Worm (Caenorhabditis elegans): ENCODE data around the gene F22B8.7.

F22B8.7 gene

DNA sequence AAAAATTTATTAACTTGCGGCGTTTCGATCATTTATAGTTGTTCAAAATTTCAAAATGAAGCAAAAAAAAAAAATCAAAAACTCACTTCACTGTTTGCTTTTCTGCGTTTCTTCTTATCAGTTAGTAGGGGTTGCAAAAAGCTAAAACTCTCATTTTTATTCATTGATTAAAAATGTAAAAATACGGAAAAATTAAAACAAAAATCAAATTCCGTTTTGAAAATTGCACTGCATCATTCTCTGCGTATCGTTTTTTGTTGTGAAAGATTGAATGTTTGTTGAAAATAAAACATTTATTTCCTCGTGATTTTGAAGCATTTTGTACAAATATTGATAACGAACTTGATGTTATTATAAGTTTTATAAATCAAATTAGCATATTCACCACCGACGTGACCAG, 34.7 kb downstream of the F22B8.7 start:
- TF ChIP-seq ama-1 (optimal IDR thresholded peaks at IDR 0.05), result no peak
- TF ChIP-seq ceh-13 (GFP tag; optimal IDR thresholded peaks at IDR 0.05), result no peak
- TF ChIP-seq hmg-4 (GFP tag; optimal IDR thresholded peaks at IDR 0.05), result no peak
- TF ChIP-seq pes-1 (GFP tag; IDR thresholded peaks at IDR 0.05), result no peak
- no peak for TF ChIP-seq tbx-37 (GFP tag; conservative IDR thresholded peaks at IDR 0.05)
- no peak for TF ChIP-seq ceh-36 (tag; optimal IDR thresholded peaks at IDR 0.05)
- TF ChIP-seq F13C5.2 (tag; optimal IDR thresholded peaks at IDR 0.05), result no peak

DNA sequence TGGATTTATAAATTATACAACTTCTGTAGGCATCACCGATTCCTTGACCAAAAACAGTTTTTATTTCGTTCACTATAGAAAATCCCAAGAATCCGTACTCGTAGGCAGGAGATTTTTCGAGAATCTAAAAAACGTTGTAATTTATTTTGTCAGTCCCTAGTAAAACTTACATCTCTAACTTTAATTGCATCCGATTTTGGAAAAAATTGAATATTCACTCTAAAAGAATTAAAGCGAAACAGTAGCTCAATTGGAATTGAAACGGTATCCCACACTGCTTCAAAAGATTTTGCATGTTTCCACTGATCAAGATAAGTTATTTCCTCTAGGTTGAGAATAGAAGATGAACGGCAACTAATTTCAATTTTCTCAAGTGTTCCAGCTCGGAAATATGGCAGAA, 36.9 kb downstream of the F22B8.7 start, which contains the start of gene fbxa-142:
fbxa-142 (minus strand) TSS at position 101 of the 400 bp plus-strand sequence.
- TF ChIP-seq tbx-37 (GFP tag; conservative IDR thresholded peaks at IDR 0.05) (no peak), ama-1 (optimal IDR thresholded peaks at IDR 0.05) (no peak), aly-1 (tag; optimal IDR thresholded peaks at IDR 0.05) (no peak), sea-1 (GFP tag; conservative IDR thresholded peaks at IDR 0.05) (no peak), hmbx-1 (tag; optimal IDR thresholded peaks at IDR 0.05) (no peak), F13C5.2 (tag; optimal IDR thresholded peaks at IDR 0.05) (no peak), scrt-1 (GFP tag; IDR thresholded peaks at IDR 0.05) (no peak), hmg-4 (GFP tag; optimal IDR thresholded peaks at IDR 0.05) (no peak), ceh-13 (GFP tag; optimal IDR thresholded peaks at IDR 0.05) (no peak), hnd-1 (tag; optimal IDR thresholded peaks at IDR 0.05) (no peak), tra-4 (tag; optimal IDR thresholded peaks at IDR 0.05) (no peak), ets-7 (tag; optimal IDR thresholded peaks at IDR 0.05) (no peak)

DNA sequence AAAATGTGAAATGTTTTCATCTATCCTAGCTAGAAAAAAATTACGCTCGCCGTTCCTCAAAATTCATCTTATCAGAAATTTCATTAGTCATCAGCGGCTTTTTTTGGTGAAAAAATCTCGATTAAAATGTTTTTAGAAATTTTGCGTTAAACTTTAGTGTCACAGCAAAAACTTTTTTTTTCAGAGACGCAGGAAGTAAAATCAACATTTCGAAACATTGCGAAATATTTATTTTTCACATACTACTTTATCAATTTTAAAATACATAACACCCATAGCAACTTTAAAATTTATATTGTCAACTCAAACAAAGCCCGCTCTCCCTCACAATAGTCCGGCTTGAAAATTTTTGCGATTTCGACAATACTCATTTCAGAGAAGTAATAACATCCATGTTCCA, 37.8 kb downstream of the F22B8.7 start:
- TF ChIP-seq tra-4 (tag; optimal IDR thresholded peaks at IDR 0.05) (no peak), sea-1 (GFP tag; conservative IDR thresholded peaks at IDR 0.05) (no peak), tbx-11 (GFP tag; IDR thresholded peaks at IDR 0.05) (no peak), ceh-13 (GFP tag; optimal IDR thresholded peaks at IDR 0.05) (no peak), scrt-1 (GFP tag; IDR thresholded peaks at IDR 0.05) (no peak), ceh-36 (tag; optimal IDR thresholded peaks at IDR 0.05) (no peak)

DNA sequence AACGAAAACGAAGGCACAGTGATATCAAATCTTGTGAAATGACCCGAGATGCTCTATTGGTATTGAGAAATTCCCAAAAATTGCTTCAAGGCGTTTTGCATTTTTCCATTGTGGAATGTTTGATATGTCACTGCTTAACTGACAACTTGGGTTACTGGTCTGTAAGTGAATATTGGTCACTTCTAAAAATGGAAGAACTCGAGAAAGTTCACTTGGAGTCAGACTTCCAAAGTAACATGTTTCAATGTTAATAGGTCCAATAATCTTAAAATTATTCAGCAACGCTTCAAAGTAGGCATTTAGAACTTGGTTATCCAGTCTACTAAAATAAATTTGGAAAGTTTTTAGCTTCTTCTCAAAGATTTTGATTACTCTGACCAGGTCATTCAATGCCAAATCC, 38.3 kb downstream of the F22B8.7 start, which contains the start of gene fbxa-144:
fbxa-144 (minus strand) TSS at position 101 of the 400 bp plus-strand sequence.
- TF ChIP-seq tra-4 (tag; optimal IDR thresholded peaks at IDR 0.05) (no peak), sea-1 (GFP tag; conservative IDR thresholded peaks at IDR 0.05) (no peak), scrt-1 (GFP tag; IDR thresholded peaks at IDR 0.05) (no peak), ets-7 (tag; optimal IDR thresholded peaks at IDR 0.05) (no peak), aly-1 (tag; optimal IDR thresholded peaks at IDR 0.05) (no peak), tbx-37 (GFP tag; conservative IDR thresholded peaks at IDR 0.05) (no peak), ceh-36 (tag; optimal IDR thresholded peaks at IDR 0.05) (no peak), ama-1 (optimal IDR thresholded peaks at IDR 0.05) (no peak), hnd-1 (tag; optimal IDR thresholded peaks at IDR 0.05) (no peak), hmg-4 (GFP tag; optimal IDR thresholded peaks at IDR 0.05) (no peak), pes-1 (GFP tag; IDR thresholded peaks at IDR 0.05) (no peak), tbx-11 (GFP tag; IDR thresholded peaks at IDR 0.05) (no peak), F13C5.2 (tag; optimal IDR thresholded peaks at IDR 0.05) (no peak)

DNA sequence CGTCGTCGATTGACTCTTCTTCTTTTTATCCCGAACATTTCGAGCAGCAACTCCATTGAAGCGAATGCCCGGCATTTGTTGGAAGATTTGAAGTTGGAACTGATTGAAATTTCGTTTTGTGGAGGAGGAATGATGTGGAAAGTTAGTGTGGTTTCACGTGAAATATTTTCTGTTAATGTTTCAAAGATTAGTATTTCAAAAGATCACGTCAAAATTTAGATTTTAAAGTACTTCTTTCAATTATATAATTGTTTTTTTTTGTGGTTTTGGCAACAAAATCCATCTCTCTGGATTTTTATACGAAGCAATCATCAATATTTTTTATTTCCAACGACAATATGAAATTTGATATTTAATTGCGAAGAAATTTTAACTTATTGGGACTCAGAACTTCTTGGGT, 42.7 kb downstream of the F22B8.7 start, which contains the start of gene F44G3.7:
F44G3.7 (minus strand) TSS at position 101 of the 400 bp plus-strand sequence.
- no peak for TF ChIP-seq F13C5.2 (tag; optimal IDR thresholded peaks at IDR 0.05)
- TF ChIP-seq pes-1 (GFP tag; IDR thresholded peaks at IDR 0.05), result no peak
- TF ChIP-seq tra-4 (tag; optimal IDR thresholded peaks at IDR 0.05), result no peak
- no peak for TF ChIP-seq B0310.2 (tag; optimal IDR thresholded peaks at IDR 0.05)
- no peak for TF ChIP-seq sea-1 (GFP tag; conservative IDR thresholded peaks at IDR 0.05)
- TF ChIP-seq ama-1 (optimal IDR thresholded peaks at IDR 0.05), result no peak
- no peak for TF ChIP-seq ets-7 (tag; optimal IDR thresholded peaks at IDR 0.05)
- TF ChIP-seq flt-1 (GFP tag; IDR thresholded peaks at IDR 0.05), result no peak
- TF ChIP-seq hmg-4 (GFP tag; optimal IDR thresholded peaks at IDR 0.05), result no peak
- no peak for TF ChIP-seq aly-1 (tag; optimal IDR thresholded peaks at IDR 0.05)
- no peak for TF ChIP-seq ceh-36 (tag; optimal IDR thresholded peaks at IDR 0.05)
- no peak for TF ChIP-seq scrt-1 (GFP tag; IDR thresholded peaks at IDR 0.05)
- no peak for TF ChIP-seq tbx-37 (GFP tag; conservative IDR thresholded peaks at IDR 0.05)

DNA sequence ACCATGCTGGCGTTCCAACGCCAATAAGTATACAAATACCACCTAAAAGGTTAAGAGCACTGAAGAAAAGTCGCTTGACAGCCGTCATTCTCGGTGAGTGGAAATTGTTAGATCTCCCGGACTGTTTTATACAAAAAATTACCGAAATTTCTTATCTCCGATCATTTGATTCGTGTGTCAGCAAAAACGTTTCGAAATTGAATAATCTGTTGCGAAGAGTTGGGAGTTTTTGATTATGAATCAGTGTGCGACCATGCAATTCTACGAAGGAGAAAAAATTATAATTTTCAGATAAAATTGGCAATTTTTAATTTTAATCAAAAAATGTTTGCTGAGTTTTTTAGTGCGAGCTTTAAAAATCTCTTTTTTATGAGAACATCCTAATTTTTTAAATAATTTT, 45.1 kb downstream of the F22B8.7 start, which contains the start of gene clc-11:
clc-11 (minus strand) TSS at position 101 of the 400 bp plus-strand sequence.
- TF ChIP-seq ets-7 (tag; optimal IDR thresholded peaks at IDR 0.05) (no peak), scrt-1 (GFP tag; IDR thresholded peaks at IDR 0.05) (no peak)

DNA sequence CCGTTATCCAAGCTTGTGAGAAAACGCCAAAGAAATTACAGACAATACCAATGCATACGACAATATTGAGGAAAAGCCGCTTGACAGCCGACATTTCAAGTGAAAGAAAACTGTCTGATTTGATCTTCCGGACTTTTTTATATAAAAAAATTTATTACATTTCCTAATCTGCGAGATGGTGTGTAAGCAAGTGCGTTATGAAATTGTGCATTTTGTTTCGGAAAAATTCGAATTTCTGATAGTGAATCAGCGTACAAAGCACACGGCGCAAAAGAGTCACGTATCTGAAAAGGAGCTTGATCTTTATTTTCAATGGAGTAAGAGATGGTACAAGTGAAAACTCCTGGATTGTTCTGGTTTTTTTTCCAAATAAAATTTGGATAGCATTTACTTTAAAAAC, 46.7 kb downstream of the F22B8.7 start, which contains the start of gene clc-32:
clc-32 (minus strand) TSS at position 101 of the 400 bp plus-strand sequence.
- TF ChIP-seq hnd-1 (tag; optimal IDR thresholded peaks at IDR 0.05) (no peak), tra-4 (tag; optimal IDR thresholded peaks at IDR 0.05) (no peak), aly-1 (tag; optimal IDR thresholded peaks at IDR 0.05) (no peak), ceh-13 (GFP tag; optimal IDR thresholded peaks at IDR 0.05) (no peak), B0310.2 (tag; optimal IDR thresholded peaks at IDR 0.05) (no peak), pes-1 (GFP tag; IDR thresholded peaks at IDR 0.05) (no peak), F13C5.2 (tag; optimal IDR thresholded peaks at IDR 0.05) (no peak), flt-1 (GFP tag; IDR thresholded peaks at IDR 0.05) (no peak)

DNA sequence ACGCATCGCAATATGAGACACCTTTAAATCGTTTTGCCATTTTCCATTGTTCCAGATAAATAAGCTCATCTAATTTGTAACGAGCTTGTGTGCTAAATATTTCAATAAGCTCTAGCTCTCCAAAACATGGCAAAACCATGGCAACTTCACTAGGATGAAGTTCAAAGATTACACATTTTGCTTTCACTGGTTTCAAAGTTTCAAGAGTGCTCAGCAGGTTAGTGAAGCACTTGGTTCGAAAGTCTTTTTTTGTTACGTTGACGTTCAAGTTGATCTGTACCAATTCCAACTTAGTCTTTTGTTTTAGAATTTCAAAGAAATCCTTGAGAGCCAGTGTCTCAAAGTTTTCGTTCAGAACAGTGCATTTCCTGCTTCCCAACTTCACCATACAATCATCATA, 48.0 kb downstream of the F22B8.7 start, which contains the start of gene fbxa-18:
fbxa-18 (plus strand) TSS at position 301 of the 400 bp plus-strand sequence.
- TF ChIP-seq hmg-4 (GFP tag; optimal IDR thresholded peaks at IDR 0.05) (no peak), pes-1 (GFP tag; IDR thresholded peaks at IDR 0.05) (no peak), hmbx-1 (tag; optimal IDR thresholded peaks at IDR 0.05) (no peak), sea-1 (GFP tag; conservative IDR thresholded peaks at IDR 0.05) (no peak), tbx-11 (GFP tag; IDR thresholded peaks at IDR 0.05) (no peak), flt-1 (GFP tag; IDR thresholded peaks at IDR 0.05) (no peak)

Data from whole organism, early embryonic.